Worm (Caenorhabditis elegans) whole organism, L4/young adult: Measurements from ENCODE around the gene F44D12.8.
"Not testable (repeated sequence)": the region's sequence is repeated elsewhere in the genome, so short reads cannot be mapped to it uniquely, and the experiment has no call there.

Experiments
- W03F9.2 ChIP-seq: fragments of 150-350 bp; optimal IDR thresholded peaks from 2 replicates; lab custom pipeline; 2014; ENCODE audit warnings: missing biosample characterization, missing genetic modification characterization
- dao-5 ChIP-seq: sonication (generic microtip); optimal IDR thresholded peaks from 2 replicates; lab custom pipeline; 2016; ENCODE audit warnings: missing genotype, missing genetic modification characterization, moderate library complexity, missing compliant biosample characterization
- him-1 ChIP-seq: sonication (generic microtip); optimal IDR thresholded peaks from 2 replicates; lab custom pipeline; 2016; ENCODE audit warnings: missing genotype, missing genetic modification reagents, missing genetic modification characterization, missing compliant biosample characterization

DNA sequence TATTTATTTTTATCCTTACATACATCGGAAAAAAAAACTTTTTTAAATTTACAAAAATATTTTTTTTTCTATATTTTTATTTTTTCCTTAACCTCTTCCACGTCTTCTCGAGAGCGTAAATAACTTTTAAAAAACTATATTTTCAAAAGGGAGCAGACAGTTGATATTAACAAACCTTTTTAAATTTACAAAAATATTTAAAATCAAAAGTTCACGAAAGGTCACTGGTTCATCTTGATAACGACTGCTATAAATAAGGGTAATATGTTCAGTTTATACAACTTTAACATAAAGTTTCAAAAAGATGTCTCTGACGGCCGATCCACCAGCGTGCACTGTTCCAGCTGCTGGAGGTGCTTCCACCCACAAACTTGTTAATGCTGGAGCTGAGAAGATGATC is 5.7 kb downstream of the F44D12.8 start, which contains the start of the genes F44D12.16 and msd-2:
- not testable (repeated sequence) for TF ChIP-seq W03F9.2 (tag; lab: Kevin White, UChicago); dao-5; him-1 (tag; lab: Kevin White, UChicago)
